Worm (Caenorhabditis elegans) whole organism, L3 larva: ENCODE measurements around the gene acs-10.

ENCODE experiments used
- R02D3.7 ChIP-seq: fragments of 150-350 bp; optimal IDR thresholded peaks from 2 replicates; lab custom pipeline; 2014; ENCODE audit warnings: missing biosample characterization, missing genetic modification characterization
- ZK546.5 ChIP-seq: sonication (generic microtip); optimal IDR thresholded peaks from 2 replicates; lab custom pipeline; 2017; ENCODE audit warnings: missing biosample characterization, missing genetic modification characterization
- aly-2 ChIP-seq: fragments of 150-350 bp; optimal IDR thresholded peaks from 2 replicates; lab custom pipeline; 2014; ENCODE audit warnings: missing biosample characterization, missing genetic modification characterization
- ama-1 ChIP-seq: fragments of 150-350 bp; optimal IDR thresholded peaks from 2 replicates; lab custom pipeline; 2018
- ceh-16 ChIP-seq: sonication (generic microtip); optimal IDR thresholded peaks from 2 replicates; lab custom pipeline; 2017; ENCODE audit warnings: missing biosample characterization, missing genetic modification characterization
- ceh-28 ChIP-seq: fragments of 150-350 bp; optimal IDR thresholded peaks from 2 replicates; lab custom pipeline; 2014; ENCODE audit warnings: missing biosample characterization, missing genetic modification reagents, missing genetic modification characterization
- ceh-82 ChIP-seq: fragments of 150-350 bp; optimal IDR thresholded peaks from 2 replicates; lab custom pipeline; 2014; ENCODE audit warnings: missing biosample characterization, missing genetic modification characterization
- ceh-9 ChIP-seq: sonication (generic microtip); optimal IDR thresholded peaks from 2 replicates; lab custom pipeline; 2018; ENCODE audit warnings: missing biosample characterization, missing genetic modification characterization
- daf-12 ChIP-seq: fragments of 150-350 bp; optimal IDR thresholded peaks from 2 replicates; lab custom pipeline; 2014; ENCODE audit warnings: missing biosample characterization, missing genetic modification reagents, missing genetic modification characterization
- elt-1 ChIP-seq: fragments of 150-350 bp; optimal IDR thresholded peaks from 2 replicates; lab custom pipeline; 2014; ENCODE audit warnings: missing biosample characterization, missing genetic modification characterization
- fkh-10 ChIP-seq: sonication (generic microtip); optimal IDR thresholded peaks from 2 replicates; lab custom pipeline; 2017; ENCODE audit warnings: missing biosample characterization, missing genetic modification reagents, missing genetic modification characterization
- fkh-2 ChIP-seq: fragments of 150-350 bp; optimal IDR thresholded peaks from 2 replicates; lab custom pipeline; 2014; ENCODE audit warnings: missing biosample characterization, missing genetic modification reagents, missing genetic modification characterization
- fos-1 ChIP-seq: fragments of 150-350 bp; optimal IDR thresholded peaks from 2 replicates; lab custom pipeline; 2014; ENCODE audit warnings: missing biosample characterization, missing genetic modification characterization
- hmg-11 ChIP-seq: sonication (generic microtip); optimal IDR thresholded peaks from 2 replicates; lab custom pipeline; 2016; ENCODE audit warnings: missing genetic modification characterization, missing compliant biosample characterization
- lin-15B ChIP-seq: fragments of 150-350 bp; optimal IDR thresholded peaks from 2 replicates; lab custom pipeline; 2014; ENCODE audit warnings: missing biosample characterization, missing genetic modification characterization
- lin-39 ChIP-seq: fragments of 150-350 bp; optimal IDR thresholded peaks from 2 replicates; lab custom pipeline; 2018; ENCODE audit warnings: missing biosample characterization, missing genetic modification reagents, missing genetic modification characterization
- lsy-12 ChIP-seq: sonication (generic microtip); optimal IDR thresholded peaks from 2 replicates; lab custom pipeline; 2016; ENCODE audit warnings: mild to moderate bottlenecking, missing genetic modification characterization, missing compliant biosample characterization
- mdl-1 ChIP-seq: fragments of 150-350 bp; optimal IDR thresholded peaks from 2 replicates; lab custom pipeline; 2014; ENCODE audit warnings: missing biosample characterization, missing genetic modification characterization
- mml-1 ChIP-seq: fragments of 150-350 bp; sonication (generic microtip); optimal IDR thresholded peaks from 3 replicates; lab custom pipeline; 2014; ENCODE audit warnings: missing biosample characterization, missing genetic modification characterization
- nfya-1 ChIP-seq: sonication (generic microtip); optimal IDR thresholded peaks from 2 replicates; lab custom pipeline; 2017; ENCODE audit warnings: missing genetic modification characterization, mild to moderate bottlenecking, missing compliant biosample characterization, antibody characterized with exemption, moderate library complexity; ENCODE audit not compliant: insufficient read depth
- nhr-11 ChIP-seq: fragments of 150-350 bp; optimal IDR thresholded peaks from 2 replicates; lab custom pipeline; 2014; ENCODE audit warnings: missing biosample characterization, missing genetic modification characterization
- nhr-12 ChIP-seq: fragments of 150-350 bp; optimal IDR thresholded peaks from 2 replicates; lab custom pipeline; 2014; ENCODE audit warnings: missing biosample characterization, missing genetic modification characterization
- nhr-23 ChIP-seq: fragments of 150-350 bp; optimal IDR thresholded peaks from 2 replicates; lab custom pipeline; 2014; ENCODE audit warnings: missing biosample characterization, missing genetic modification reagents, missing genetic modification characterization
- nhr-237 ChIP-seq: fragments of 150-350 bp; optimal IDR thresholded peaks from 2 replicates; lab custom pipeline; 2014; ENCODE audit warnings: missing biosample characterization, missing genetic modification characterization
- nhr-25 ChIP-seq: sonication (generic microtip); optimal IDR thresholded peaks from 2 replicates; lab custom pipeline; 2017; ENCODE audit warnings: missing biosample characterization, missing genetic modification characterization
- nhr-28 ChIP-seq: fragments of 150-350 bp; optimal IDR thresholded peaks from 2 replicates; lab custom pipeline; 2014; ENCODE audit warnings: missing biosample characterization, missing genetic modification characterization
- nhr-43 ChIP-seq: sonication (generic microtip); optimal IDR thresholded peaks from 2 replicates; lab custom pipeline; 2016; ENCODE audit warnings: mild to moderate bottlenecking, missing genetic modification characterization, missing compliant biosample characterization; ENCODE audit not compliant: poor library complexity, severe bottlenecking
- nhr-67 ChIP-seq: fragments of 150-350 bp; optimal IDR thresholded peaks from 2 replicates; lab custom pipeline; 2014; ENCODE audit warnings: missing biosample characterization, missing genetic modification characterization
- nhr-76 ChIP-seq: fragments of 150-350 bp; sonication (generic microtip); optimal IDR thresholded peaks from 5 replicates; lab custom pipeline; 2014; ENCODE audit warnings: missing biosample characterization, missing genetic modification characterization
- nhr-77 ChIP-seq: fragments of 150-350 bp; optimal IDR thresholded peaks from 2 replicates; lab custom pipeline; 2014; ENCODE audit warnings: missing biosample characterization, missing genetic modification characterization
- sea-2 ChIP-seq: fragments of 150-350 bp; sonication (generic microtip); optimal IDR thresholded peaks from 4 replicates; lab custom pipeline; 2014; ENCODE audit warnings: missing biosample characterization, missing genetic modification reagents, missing genetic modification characterization
- snpc-4 ChIP-seq: fragments of 150-350 bp; optimal IDR thresholded peaks from 2 replicates; lab custom pipeline; 2014; ENCODE audit warnings: missing biosample characterization, missing genetic modification characterization
- tbx-2 ChIP-seq: sonication (generic microtip); optimal IDR thresholded peaks from 2 replicates; lab custom pipeline; 2016; ENCODE audit warnings: mild to moderate bottlenecking, missing genetic modification characterization, missing compliant biosample characterization
- unc-39 ChIP-seq: sonication (generic microtip); optimal IDR thresholded peaks from 4 replicates; lab custom pipeline; 2017; ENCODE audit warnings: missing biosample characterization, missing genetic modification characterization
- zag-1 ChIP-seq: fragments of 150-350 bp; optimal IDR thresholded peaks from 2 replicates; lab custom pipeline; 2014; ENCODE audit warnings: missing biosample characterization, missing genetic modification characterization
- ztf-11 ChIP-seq: fragments of 150-350 bp; optimal IDR thresholded peaks from 2 replicates; lab custom pipeline; 2014; ENCODE audit warnings: missing biosample characterization, missing genetic modification characterization
- ztf-4 ChIP-seq: fragments of 150-350 bp; optimal IDR thresholded peaks from 2 replicates; lab custom pipeline; 2014; ENCODE audit warnings: missing biosample characterization, missing genetic modification characterization

Gene acs-10

DNA sequence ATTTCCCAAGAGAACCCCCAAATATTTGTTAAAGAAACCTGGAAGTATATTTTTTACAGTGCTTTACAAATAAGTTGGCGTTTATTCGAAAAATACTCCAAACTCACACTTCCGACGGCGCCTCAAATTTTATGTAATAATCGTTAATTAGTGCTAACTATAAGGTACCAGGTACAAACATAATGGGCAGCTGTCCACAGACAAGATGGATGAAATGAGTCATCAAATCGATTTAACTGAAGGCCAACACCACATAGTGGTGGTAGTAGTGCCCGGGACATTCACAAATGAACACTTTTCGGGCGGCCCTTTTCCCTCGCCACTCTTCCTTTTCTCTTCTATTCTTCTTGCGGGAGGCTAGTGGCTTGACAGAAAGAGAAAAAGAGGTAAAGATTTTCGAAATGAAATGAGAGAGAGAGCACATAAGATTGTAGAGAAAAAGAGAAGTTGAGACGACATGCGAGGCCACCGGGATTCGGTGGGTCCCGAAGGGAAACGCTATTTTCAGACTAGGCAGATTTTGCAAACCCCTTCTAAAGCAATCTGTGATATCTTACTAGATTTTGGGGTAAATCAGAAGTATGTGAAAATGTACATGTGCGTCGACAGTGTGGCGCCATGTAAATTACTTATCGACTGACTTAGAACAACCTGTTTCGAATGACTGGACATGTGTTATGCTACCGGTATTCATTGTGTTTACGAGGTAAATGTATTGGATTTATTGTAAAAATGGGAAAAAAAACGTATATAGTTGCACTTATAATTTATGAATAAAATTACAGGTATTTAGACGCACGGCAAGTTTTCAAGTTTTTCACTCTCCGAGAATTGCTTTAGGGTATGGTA lies 6.8 kb upstream of the acs-10 start:
- TF ChIP-seq lin-15B (tag; lab: Kevin White, UChicago) (peak; percentile 16), nhr-25 (tag; lab: Kevin White, UChicago) (peak; percentile 23), ama-1 (lab: Kevin White, UChicago) (peak; percentile 5), nhr-43 (tag; lab: Kevin White, UChicago) (no peak), lin-39 (tag; lab: Kevin White, UChicago) (peak; percentile 40), fkh-10 (no peak), nhr-67 (no peak), tbx-2 (tag; lab: Kevin White, UChicago) (no peak), hmg-11 (tag; lab: Kevin White, UChicago) (peak; percentile 23)

DNA sequence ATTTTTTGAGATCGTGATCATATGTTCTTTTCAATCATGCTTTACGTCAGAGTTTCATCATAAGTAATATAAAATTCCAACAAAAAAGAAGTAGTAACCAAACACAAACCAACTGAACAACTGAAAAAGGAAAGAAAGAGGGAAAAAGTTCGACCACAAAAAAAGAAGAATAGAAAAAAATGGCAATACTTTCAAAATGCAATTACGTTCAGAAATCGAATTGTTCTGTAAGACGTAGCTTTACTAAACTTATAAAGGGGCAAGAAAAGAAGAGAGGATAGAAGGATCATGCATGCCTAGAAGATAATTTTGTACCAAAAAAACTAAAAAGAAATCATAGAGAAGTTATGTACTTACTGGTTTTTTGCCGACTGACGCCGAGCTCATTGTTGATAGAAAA lies 5.6 kb upstream of the acs-10 start:
- TF ChIP-seq mml-1 (tag; lab: Kevin White, UChicago) (no peak), fkh-10 (peak; percentile 82), ceh-9 (tag; lab: Kevin White, UChicago) (no peak)

DNA sequence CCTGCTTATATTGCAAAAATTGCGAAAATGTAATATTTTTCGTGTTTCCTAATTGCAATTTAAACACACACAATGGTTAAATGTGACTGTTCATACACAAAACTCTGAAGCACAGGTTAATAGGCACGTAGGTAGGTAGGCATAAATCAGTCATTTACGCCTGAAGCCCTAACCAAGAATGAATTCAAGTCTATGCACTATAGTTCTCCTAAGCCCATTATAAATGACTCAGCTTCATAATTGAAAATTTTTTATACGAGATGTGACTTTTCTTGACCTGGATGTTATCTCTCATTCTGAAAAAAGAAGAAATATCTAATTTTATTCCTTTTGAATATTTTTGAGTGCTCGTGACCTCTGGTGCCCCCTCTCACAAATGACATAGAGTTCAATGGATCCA lies 4.5 kb upstream of the acs-10 start:
- no peak for TF ChIP-seq nhr-12
- no peak for TF ChIP-seq ZK546.5 (tag; lab: Kevin White, UChicago)
- TF ChIP-seq R02D3.7 (tag; lab: Kevin White, UChicago): no peak
- TF ChIP-seq ceh-28: no peak
- TF ChIP-seq aly-2 (tag; lab: Kevin White, UChicago): no peak
- TF ChIP-seq lin-15B (tag; lab: Kevin White, UChicago): no peak
- no peak for TF ChIP-seq nhr-23
- no peak for TF ChIP-seq nhr-77 (tag; lab: Kevin White, UChicago)
- TF ChIP-seq nhr-25 (tag; lab: Kevin White, UChicago): no peak
- TF ChIP-seq unc-39 (tag; lab: Kevin White, UChicago): no peak
- no peak for TF ChIP-seq nfya-1 (tag; lab: Kevin White, UChicago)
- TF ChIP-seq sea-2: no peak
- no peak for TF ChIP-seq fos-1 (tag; lab: Kevin White, UChicago)
- no peak for TF ChIP-seq nhr-76 (tag; lab: Kevin White, UChicago)
- TF ChIP-seq nhr-237 (tag; lab: Kevin White, UChicago): no peak
- TF ChIP-seq nhr-11 (tag; lab: Kevin White, UChicago): no peak

DNA sequence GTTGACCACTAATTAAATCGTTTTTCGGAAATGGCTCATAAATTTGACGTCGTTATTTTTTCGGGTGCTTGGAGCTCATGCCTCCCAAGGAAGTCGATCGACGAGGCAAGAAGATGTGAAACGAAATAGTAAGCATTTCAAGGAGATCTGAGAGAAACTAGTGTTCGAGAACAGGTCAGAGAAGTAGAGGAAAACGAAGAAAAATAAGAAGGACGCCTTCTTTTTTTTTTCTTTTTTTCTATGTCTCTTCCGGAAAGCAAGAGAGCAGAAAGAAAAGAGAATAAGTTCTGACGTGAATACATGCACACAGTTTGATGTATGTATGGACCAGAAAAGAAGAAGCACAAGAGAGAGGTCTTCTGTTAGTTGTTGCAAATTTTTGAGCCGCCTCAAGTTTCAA lies 2.7 kb upstream of the acs-10 start:
- TF ChIP-seq nhr-11 (tag; lab: Kevin White, UChicago) (no peak), elt-1 (no peak), ama-1 (lab: Kevin White, UChicago) (no peak), fkh-10 (peak; percentile 77), ZK546.5 (tag; lab: Kevin White, UChicago) (no peak), nhr-23 (no peak), ceh-82 (tag; lab: Kevin White, UChicago) (no peak), aly-2 (tag; lab: Kevin White, UChicago) (no peak), nhr-28 (tag; lab: Kevin White, UChicago) (no peak), ceh-28 (no peak), ztf-4 (tag; lab: Kevin White, UChicago) (no peak), lsy-12 (tag; lab: Kevin White, UChicago) (no peak), nhr-25 (tag; lab: Kevin White, UChicago) (no peak), ceh-9 (tag; lab: Kevin White, UChicago) (no peak), lin-15B (tag; lab: Kevin White, UChicago) (peak; percentile 38), nhr-43 (tag; lab: Kevin White, UChicago) (no peak), daf-12 (tag; lab: Kevin White, UChicago) (no peak), mdl-1 (tag; lab: Kevin White, UChicago) (no peak), zag-1 (tag; lab: Kevin White, UChicago) (no peak), nfya-1 (tag; lab: Kevin White, UChicago) (peak; percentile 53), unc-39 (tag; lab: Kevin White, UChicago) (no peak), lin-39 (tag; lab: Kevin White, UChicago) (no peak), fkh-2 (no peak), ceh-16 (tag; lab: Kevin White, UChicago) (no peak), nhr-237 (tag; lab: Kevin White, UChicago) (no peak), nhr-77 (tag; lab: Kevin White, UChicago) (no peak), hmg-11 (tag; lab: Kevin White, UChicago) (peak; percentile 58), nhr-76 (tag; lab: Kevin White, UChicago) (no peak), tbx-2 (tag; lab: Kevin White, UChicago) (peak; percentile 48), snpc-4 (no peak), ztf-11 (tag; lab: Kevin White, UChicago) (no peak)
- TF ChIP-seq, all 47 proteins: peak for 5
